Worm (Caenorhabditis elegans): ENCODE data around the gene C15H9.3.

C15H9.3 gene

DNA sequence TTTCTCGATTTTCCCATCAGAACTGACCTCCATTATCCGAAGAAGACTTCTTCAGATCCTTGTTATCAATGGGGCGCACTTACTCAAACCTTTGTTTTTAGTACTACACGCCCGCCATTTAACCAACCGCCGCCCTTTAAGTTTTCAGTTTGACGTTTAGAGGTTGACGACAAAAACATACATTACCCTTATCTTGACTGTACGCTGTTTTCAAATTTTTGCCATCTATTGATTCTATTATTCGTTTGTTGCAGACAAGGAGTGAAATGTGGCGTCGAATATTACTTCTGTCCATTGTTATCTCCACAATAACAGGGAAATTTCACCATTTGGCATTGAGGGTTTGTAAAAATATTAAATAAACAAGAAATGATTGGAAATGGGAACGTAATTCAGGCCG is 22.6 kb upstream of the C15H9.3 start, which contains the start of gene C15H9.5:
TSS of gene C15H9.5 (plus strand) at position 255 of the 400 bp plus-strand sequence.
- TF ChIP-seq skn-1 (tag; optimal IDR thresholded peaks at IDR 0.05) (peak; percentile 29), elt-2 (tag; optimal IDR thresholded peaks at IDR 0.05) (peak; percentile 46), unc-62 (GFP tag; optimal IDR thresholded peaks at IDR 0.05) (no peak), pha-4 (tag; optimal IDR thresholded peaks at IDR 0.05) (peak; percentile 26), aly-2 (tag; optimal IDR thresholded peaks at IDR 0.05) (no peak), lin-15B (tag; optimal IDR thresholded peaks at IDR 0.05) (peak; percentile 14), nhr-76 (tag; optimal IDR thresholded peaks at IDR 0.05) (no peak), nfya-1 (tag; optimal IDR thresholded peaks at IDR 0.05; ENCODE audit: insufficient read depth) (peak; percentile 62), pqm-1 (tag; optimal IDR thresholded peaks at IDR 0.05) (peak; percentile 15)

ce11 chrX:6097551-6097950 is 18.1 kb upstream of the C15H9.3 start, which contains the start of gene C15H9.4:
Gene C15H9.4 (plus strand): TSS chrX:6097643.
- no peak for TF ChIP-seq elt-2 (tag; optimal IDR thresholded peaks at IDR 0.05)
- TF ChIP-seq mdl-1 (tag; optimal IDR thresholded peaks at IDR 0.05) = no peak
- peak; percentile 27 for TF ChIP-seq egl-27 (tag; optimal IDR thresholded peaks at IDR 0.05)
- peak; percentile 27 for TF ChIP-seq sea-2 (GFP tag; optimal IDR thresholded peaks at IDR 0.05)
- no peak for TF ChIP-seq nhr-28 (tag; optimal IDR thresholded peaks at IDR 0.05)
- no peak for TF ChIP-seq ceh-16 (tag; optimal IDR thresholded peaks at IDR 0.05)
- no peak for TF ChIP-seq ZK546.5 (tag; optimal IDR thresholded peaks at IDR 0.05)
- TF ChIP-seq nhr-43 (tag; optimal IDR thresholded peaks at IDR 0.05; ENCODE audit: poor library complexity, severe bottlenecking) = no peak
- no peak for TF ChIP-seq ceh-9 (tag; optimal IDR thresholded peaks at IDR 0.05)
- TF ChIP-seq daf-12 (tag; optimal IDR thresholded peaks at IDR 0.05) = no peak
- no peak for TF ChIP-seq tbx-2 (tag; optimal IDR thresholded peaks at IDR 0.05)
- TF ChIP-seq lin-15B (tag; optimal IDR thresholded peaks at IDR 0.05) = no peak
- TF ChIP-seq lin-39 (tag; optimal IDR thresholded peaks at IDR 0.05) = peak; percentile 76
- peak; percentile 69 for TF ChIP-seq nfya-1 (tag; optimal IDR thresholded peaks at IDR 0.05; ENCODE audit: insufficient read depth)
- TF ChIP-seq jun-1 (tag; optimal IDR thresholded peaks at IDR 0.05) = no peak
- no peak for TF ChIP-seq zag-1 (tag; optimal IDR thresholded peaks at IDR 0.05)
- peak; percentile 40 for TF ChIP-seq ceh-28 (tag; optimal IDR thresholded peaks at IDR 0.05)
- TF ChIP-seq lsy-12 (tag; optimal IDR thresholded peaks at IDR 0.05) = peak; percentile 69
- no peak for TF ChIP-seq eor-1 (tag; optimal IDR thresholded peaks at IDR 0.05)
- TF ChIP-seq nhr-12 (tag; optimal IDR thresholded peaks at IDR 0.05) = no peak
- TF ChIP-seq egl-5 (tag; optimal IDR thresholded peaks at IDR 0.05) = peak; percentile 63
- peak; percentile 82 for TF ChIP-seq hmg-11 (tag; optimal IDR thresholded peaks at IDR 0.05)
- TF ChIP-seq pha-4 (tag; optimal IDR thresholded peaks at IDR 0.05) = peak; percentile 1

- no peak for TF ChIP-seq nhr-25 (tag; optimal IDR thresholded peaks at IDR 0.05)
- TF ChIP-seq elt-2 (tag; optimal IDR thresholded peaks at IDR 0.05) = peak; percentile 85
- TF ChIP-seq nhr-28 (tag; optimal IDR thresholded peaks at IDR 0.05) = no peak
- no peak for TF ChIP-seq sea-2 (GFP tag; optimal IDR thresholded peaks at IDR 0.05)
- TF ChIP-seq ceh-28 (tag; optimal IDR thresholded peaks at IDR 0.05) = no peak
- no peak for TF ChIP-seq nfya-1 (tag; optimal IDR thresholded peaks at IDR 0.05; ENCODE audit: insufficient read depth)
- no peak for TF ChIP-seq nhr-237 (tag; optimal IDR thresholded peaks at IDR 0.05)
- TF ChIP-seq nhr-77 (tag; optimal IDR thresholded peaks at IDR 0.05) = no peak
- no peak for TF ChIP-seq ztf-11 (tag; optimal IDR thresholded peaks at IDR 0.05)
- TF ChIP-seq pha-4 (tag; optimal IDR thresholded peaks at IDR 0.05) = peak; percentile 77
- TF ChIP-seq daf-12 (tag; optimal IDR thresholded peaks at IDR 0.05) = no peak
- TF ChIP-seq egl-5 (tag; optimal IDR thresholded peaks at IDR 0.05) = no peak
- TF ChIP-seq pqm-1 (tag; optimal IDR thresholded peaks at IDR 0.05) = peak; percentile 78
Measured at ce11 chrX:6098420-6098819, 17.2 kb upstream of the C15H9.3 start.

ce11 chrX:6100395-6101099 is 15.1 kb upstream of the C15H9.3 start:
- peak; percentile 53 for TF ChIP-seq elt-2 (tag; optimal IDR thresholded peaks at IDR 0.05)
- TF ChIP-seq aly-2 (tag; optimal IDR thresholded peaks at IDR 0.05) = no peak
- TF ChIP-seq jun-1 (tag; optimal IDR thresholded peaks at IDR 0.05) = no peak
- peak; percentile 61 for TF ChIP-seq pqm-1 (tag; optimal IDR thresholded peaks at IDR 0.05)
- no peak for TF ChIP-seq lin-39 (tag; optimal IDR thresholded peaks at IDR 0.05)

- TF ChIP-seq fos-1 (tag; optimal IDR thresholded peaks at IDR 0.05) (no peak), nhr-237 (tag; optimal IDR thresholded peaks at IDR 0.05) (no peak), snpc-4 (tag; optimal IDR thresholded peaks at IDR 0.05) (no peak)
Measured at ce11 chrX:6103297-6103696, 12.3 kb upstream of the C15H9.3 start, which contains the start of gene C15H9.11. Gene C15H9.11 (minus strand): TSS chrX:6103397.
